Fruit fly (Drosophila melanogaster): ENCODE results near the gene CG14642.
A peak's percentile ranks its signal among the peaks of the same experiment; 100 is the strongest.

CG14642 gene

DNA sequence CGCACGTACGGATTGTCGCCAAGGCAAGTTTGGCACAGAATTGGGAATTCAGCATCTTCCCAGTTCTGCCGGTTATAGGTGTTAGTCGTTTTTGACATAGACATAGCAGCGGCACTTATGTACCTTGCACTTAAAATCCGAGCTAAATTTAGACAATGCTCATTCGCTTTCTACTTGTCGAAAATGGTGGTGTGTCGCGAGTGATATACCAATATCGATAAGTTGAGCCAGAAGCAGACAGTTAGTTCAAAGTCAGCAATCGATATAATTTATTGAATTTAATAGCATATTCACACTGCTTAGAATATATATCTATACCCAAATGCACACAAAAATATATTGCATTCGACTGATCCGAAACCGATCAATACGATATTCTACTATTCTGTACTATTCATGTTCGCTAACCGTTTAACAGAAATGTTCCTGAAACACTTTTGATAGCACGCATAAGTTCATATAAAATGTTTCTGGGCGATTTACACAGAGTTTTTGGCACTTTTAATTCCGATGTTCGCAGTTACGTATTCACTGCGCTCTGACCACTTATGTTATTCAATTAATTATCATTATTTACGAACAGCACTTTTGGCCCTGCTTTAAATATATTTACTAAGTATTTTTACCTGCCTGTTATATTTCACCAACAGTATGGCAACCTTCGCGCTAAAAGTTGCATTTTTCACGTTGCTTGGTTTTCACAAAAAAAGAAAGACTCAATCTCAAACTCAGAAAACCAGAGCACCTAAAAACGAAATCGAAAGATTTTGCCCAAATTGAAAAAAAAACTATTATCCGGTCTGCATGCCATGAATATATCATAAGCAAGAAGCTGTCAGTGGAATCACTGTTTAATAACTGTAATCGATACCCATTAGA is 10.1 kb downstream of the CG14642 start, which contains the start of gene CG14641:
CG14641 (minus strand) TSS at position 204 of the 879 bp plus-strand sequence.
- TF ChIP-seq bab1 (GFP tag; optimal IDR thresholded peaks at IDR 0.05) (peak; percentile 36), ovo (GFP tag; optimal IDR thresholded peaks at IDR 0.05) (no peak), CG7045 (GFP tag; optimal IDR thresholded peaks at IDR 0.05) (no peak), CG7101 (tag; optimal IDR thresholded peaks at IDR 0.05) (no peak), toe (GFP tag; optimal IDR thresholded peaks at IDR 0.05) (peak; percentile 32), Clk (GFP tag; optimal IDR thresholded peaks at IDR 0.05) (no peak), pad (GFP tag; optimal IDR thresholded peaks at IDR 0.05) (no peak)

DNA sequence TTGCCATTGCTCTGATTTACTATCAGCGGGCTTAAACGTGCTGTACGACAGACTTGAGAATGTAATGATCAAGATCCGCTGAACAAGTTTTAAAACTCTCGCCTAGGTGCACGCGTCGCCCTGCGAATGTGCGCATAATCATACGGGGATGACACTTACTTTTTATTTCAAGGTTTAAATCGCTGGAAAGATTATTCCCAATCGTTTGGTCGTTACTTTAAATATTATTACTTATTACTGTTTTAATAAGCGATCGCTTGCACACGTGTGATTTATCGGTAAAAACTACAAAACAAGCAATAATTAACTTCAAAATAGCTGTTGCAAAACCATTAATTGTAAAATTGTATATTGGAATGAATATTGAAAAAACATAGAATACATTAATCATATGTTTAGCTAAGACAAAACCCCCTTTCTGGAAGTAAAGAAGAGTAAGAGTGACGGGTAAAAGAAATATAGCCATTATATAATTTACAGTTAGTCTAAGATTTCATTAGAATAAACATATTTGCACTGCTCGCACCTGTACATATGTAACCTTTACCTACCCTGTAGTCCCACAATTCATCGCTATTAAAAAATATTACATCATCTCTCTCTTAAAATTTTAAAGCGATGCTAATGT is 13.3 kb downstream of the CG14642 start, which contains the start of gene DhpD:
DhpD (minus strand) TSS at position 102 of the 628 bp plus-strand sequence.
- peak; percentile 75 for TF ChIP-seq CG7045 (GFP tag; optimal IDR thresholded peaks at IDR 0.05)
- peak; percentile 91 for TF ChIP-seq bab1 (GFP tag; optimal IDR thresholded peaks at IDR 0.05)
- peak; percentile 77 for TF ChIP-seq Hr96 (GFP tag; optimal IDR thresholded peaks at IDR 0.05)
- peak; percentile 51 for TF ChIP-seq tj (GFP tag; optimal IDR thresholded peaks at IDR 0.05)
- no peak for TF ChIP-seq cic (GFP tag; optimal IDR thresholded peaks at IDR 0.05)
- TF ChIP-seq pad (GFP tag; optimal IDR thresholded peaks at IDR 0.05) = peak; percentile 71
- peak; percentile 80 for TF ChIP-seq CG12768 (GFP tag; optimal IDR thresholded peaks at IDR 0.05)
- TF ChIP-seq CG33017 (tag; optimal IDR thresholded peaks at IDR 0.05) = peak; percentile 79
- TF ChIP-seq CG1620 (GFP tag; optimal IDR thresholded peaks at IDR 0.05) = peak; percentile 80
- peak; percentile 77 for TF ChIP-seq CG14711 (tag; optimal IDR thresholded peaks at IDR 0.05)
- peak; percentile 82 for TF ChIP-seq CG11617 (GFP tag; optimal IDR thresholded peaks at IDR 0.05)
- peak; percentile 88 for TF ChIP-seq CG7101 (tag; optimal IDR thresholded peaks at IDR 0.05)
- TF ChIP-seq cnc (optimal IDR thresholded peaks at IDR 0.05) = no peak
- TF ChIP-seq ovo (GFP tag; optimal IDR thresholded peaks at IDR 0.05) = peak; percentile 55
- TF ChIP-seq Crg-1 (GFP tag; optimal IDR thresholded peaks at IDR 0.05) = peak; percentile 36
- TF ChIP-seq CG5204 (GFP tag; optimal IDR thresholded peaks at IDR 0.05) = peak; percentile 82
- TF ChIP-seq Clk (GFP tag; optimal IDR thresholded peaks at IDR 0.05) = peak; percentile 38
- peak; percentile 83 for TF ChIP-seq toe (GFP tag; optimal IDR thresholded peaks at IDR 0.05)
- no peak for TF ChIP-seq kay (GFP tag; ENCODE audit: borderline replicate concordance)
- TF ChIP-seq Mnt (GFP tag; optimal IDR thresholded peaks at IDR 0.05) = peak; percentile 71

DNA sequence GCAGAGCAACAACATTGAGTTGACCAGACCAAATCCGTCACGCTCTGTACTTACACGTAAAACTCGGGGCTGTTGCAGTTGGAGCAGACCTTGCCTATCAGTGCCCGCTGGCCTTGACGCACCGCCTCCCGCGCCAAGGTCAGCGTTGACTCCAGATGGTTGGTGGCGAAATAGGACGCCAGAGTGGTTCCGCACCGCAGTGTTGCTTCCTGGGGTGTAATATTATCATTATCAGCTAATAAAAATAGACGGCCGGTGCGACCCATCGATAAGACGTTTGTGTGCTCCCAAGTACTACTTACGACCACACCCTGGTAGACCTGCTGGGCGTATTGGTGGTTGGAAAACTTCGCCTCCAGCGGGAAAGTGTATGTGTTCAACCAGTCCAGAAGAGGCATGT is 14.1 kb downstream of the CG14642 start:
- no peak for TF ChIP-seq bab1 (GFP tag; optimal IDR thresholded peaks at IDR 0.05)
- TF ChIP-seq CG11617 (GFP tag; optimal IDR thresholded peaks at IDR 0.05) = no peak
- TF ChIP-seq CG1620 (GFP tag; optimal IDR thresholded peaks at IDR 0.05) = no peak
- TF ChIP-seq pad (GFP tag; optimal IDR thresholded peaks at IDR 0.05) = no peak
- TF ChIP-seq kay (GFP tag; ENCODE audit: borderline replicate concordance) = no peak
- TF ChIP-seq Crg-1 (GFP tag; optimal IDR thresholded peaks at IDR 0.05) = no peak
- TF ChIP-seq Mnt (GFP tag; optimal IDR thresholded peaks at IDR 0.05) = no peak
- TF ChIP-seq CG7045 (GFP tag; optimal IDR thresholded peaks at IDR 0.05) = no peak
- no peak for TF ChIP-seq ovo (GFP tag; optimal IDR thresholded peaks at IDR 0.05)
- no peak for TF ChIP-seq toe (GFP tag; optimal IDR thresholded peaks at IDR 0.05)
- no peak for TF ChIP-seq tj (GFP tag; optimal IDR thresholded peaks at IDR 0.05)
- no peak for TF ChIP-seq cnc (optimal IDR thresholded peaks at IDR 0.05)
- TF ChIP-seq CG14711 (tag; optimal IDR thresholded peaks at IDR 0.05) = no peak
- TF ChIP-seq CG33017 (tag; optimal IDR thresholded peaks at IDR 0.05) = no peak
- TF ChIP-seq CG12768 (GFP tag; optimal IDR thresholded peaks at IDR 0.05) = no peak

DNA sequence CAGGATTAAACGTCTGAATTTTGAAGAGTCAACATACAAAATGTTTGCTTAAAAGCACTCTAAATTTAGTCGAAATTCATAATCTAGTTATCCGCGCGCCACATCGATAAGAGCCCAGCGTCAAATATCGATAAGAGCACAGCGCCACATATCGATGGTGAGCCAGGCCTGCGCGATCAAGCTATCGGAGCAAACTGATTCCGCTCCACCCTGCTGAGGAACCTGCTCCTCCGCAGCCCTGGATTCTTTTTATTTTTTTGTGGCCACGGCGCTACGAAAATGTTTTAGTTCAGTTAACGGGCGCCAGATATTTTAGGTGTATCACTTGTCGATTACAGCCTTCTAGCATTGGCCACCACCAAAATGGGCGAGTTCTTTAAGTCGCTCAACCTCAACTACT is 21.7 kb downstream of the CG14642 start:
- TF ChIP-seq cic (GFP tag; optimal IDR thresholded peaks at IDR 0.05) (peak; percentile 23), toe (GFP tag; optimal IDR thresholded peaks at IDR 0.05) (no peak), CG5204 (GFP tag; optimal IDR thresholded peaks at IDR 0.05) (no peak), CG7101 (tag; optimal IDR thresholded peaks at IDR 0.05) (peak; percentile 30), Hr96 (GFP tag; optimal IDR thresholded peaks at IDR 0.05) (peak; percentile 27), CG11617 (GFP tag; optimal IDR thresholded peaks at IDR 0.05) (peak; percentile 16), CG1620 (GFP tag; optimal IDR thresholded peaks at IDR 0.05) (peak; percentile 38), bab1 (GFP tag; optimal IDR thresholded peaks at IDR 0.05) (peak; percentile 79)

DNA sequence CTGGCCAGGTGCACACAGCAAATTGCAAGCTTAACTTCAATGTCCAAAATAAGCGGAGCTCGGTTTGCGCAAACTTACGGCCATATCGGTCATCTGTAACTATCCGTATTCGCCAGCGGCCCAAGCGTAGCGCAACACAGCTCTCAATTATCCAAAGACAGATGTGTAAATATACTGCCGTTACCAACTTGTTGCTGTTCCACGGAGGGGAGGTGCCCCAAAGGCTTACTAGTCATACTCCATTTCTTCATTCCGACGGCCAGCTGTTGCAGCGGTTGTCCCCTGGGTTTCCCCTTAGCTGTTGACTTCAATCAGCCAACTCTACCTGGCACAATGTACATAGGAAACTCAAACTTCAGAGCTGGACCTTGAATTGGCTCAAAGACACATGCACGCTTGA is 22.5 kb downstream of the CG14642 start, which contains the start of gene CG31516:
CG31516 (minus strand) TSS at position 101 of the 400 bp plus-strand sequence.
- TF ChIP-seq bab1 (GFP tag; optimal IDR thresholded peaks at IDR 0.05) (no peak), CG7101 (tag; optimal IDR thresholded peaks at IDR 0.05) (no peak), CG14711 (tag; optimal IDR thresholded peaks at IDR 0.05) (no peak), CG11617 (GFP tag; optimal IDR thresholded peaks at IDR 0.05) (no peak), cnc (optimal IDR thresholded peaks at IDR 0.05) (no peak), pad (GFP tag; optimal IDR thresholded peaks at IDR 0.05) (no peak), Crg-1 (GFP tag; optimal IDR thresholded peaks at IDR 0.05) (no peak), ovo (GFP tag; optimal IDR thresholded peaks at IDR 0.05) (no peak), tj (GFP tag; optimal IDR thresholded peaks at IDR 0.05) (no peak), toe (GFP tag; optimal IDR thresholded peaks at IDR 0.05) (no peak), Hr96 (GFP tag; optimal IDR thresholded peaks at IDR 0.05) (no peak), CG7045 (GFP tag; optimal IDR thresholded peaks at IDR 0.05) (no peak), cic (GFP tag; optimal IDR thresholded peaks at IDR 0.05) (no peak), CG5204 (GFP tag; optimal IDR thresholded peaks at IDR 0.05) (no peak), CG1620 (GFP tag; optimal IDR thresholded peaks at IDR 0.05) (no peak), Mnt (GFP tag; optimal IDR thresholded peaks at IDR 0.05) (no peak), CG12768 (GFP tag; optimal IDR thresholded peaks at IDR 0.05) (no peak)

All from whole organism, adult.